Fruit fly (Drosophila melanogaster) whole organism, embryonic: ENCODE data around the gene CG2772.
A peak's percentile ranks its signal among the peaks of the same experiment; 100 is the strongest.

Source experiments
- Antp ChIP-seq: fragments of 200-800 bp; sonication (Bioruptor generic); optimal IDR thresholded peaks from 3 replicates; lab custom pipeline; 2016; ENCODE audit warnings: missing biosample characterization, missing genetic modification characterization
- CG10366 ChIP-seq: fragments of 200-800 bp; sonication (Bioruptor generic); IDR thresholded peaks from 2 replicates; pipeline ENCODE4 v1.3.6; 2022; ENCODE audit warnings: missing biosample characterization, missing genetic modification characterization
- CG12769 ChIP-seq: fragments of 200-800 bp; sonication (Bioruptor generic); optimal IDR thresholded peaks from 2 replicates; lab custom pipeline; 2019; ENCODE audit warnings: missing biosample characterization, mild to moderate bottlenecking, missing genetic modification characterization, moderate library complexity
- CG17186 ChIP-seq: fragments of 200-800 bp; sonication (Bioruptor generic); optimal IDR thresholded peaks from 3 replicates; lab custom pipeline; 2017; ENCODE audit warnings: missing biosample characterization, missing genetic modification reagents, missing genetic modification characterization
- CG3281 ChIP-seq: fragments of 200-800 bp; sonication (Bioruptor generic); optimal IDR thresholded peaks from 3 replicates; lab custom pipeline; 2017; ENCODE audit warnings: missing biosample characterization, mild to moderate bottlenecking, missing genetic modification characterization
- CG33213 ChIP-seq: fragments of 200-800 bp; sonication (Bioruptor generic); optimal IDR thresholded peaks from 3 replicates; lab custom pipeline; 2016; ENCODE audit warnings: missing biosample characterization, missing genetic modification characterization
- CG3847 ChIP-seq: fragments of 200-800 bp; sonication (Bioruptor generic); IDR thresholded peaks from 2 replicates; pipeline ENCODE4 v1.3.6; 2022; ENCODE audit warnings: missing biosample characterization, missing genetic modification characterization
- CG4360 ChIP-seq: fragments of 200-800 bp; sonication (Bioruptor generic); IDR thresholded peaks from 2 replicates; pipeline ENCODE4 v1.3.6; 2022; ENCODE audit warnings: missing biosample characterization, missing genetic modification characterization
- CG4404 ChIP-seq: fragments of 200-800 bp; sonication (Bioruptor generic); IDR thresholded peaks from 2 replicates; pipeline ENCODE4 v1.3.6; 2022; ENCODE audit warnings: missing biosample characterization, missing genetic modification characterization
- CG6813 ChIP-seq: fragments of 200-800 bp; sonication (Bioruptor generic); optimal IDR thresholded peaks from 2 replicates; lab custom pipeline; 2017; ENCODE audit warnings: missing biosample characterization, missing genetic modification characterization, mild to moderate bottlenecking, moderate library complexity, missing genetic modification reagents
- CG9437 ChIP-seq: fragments of 200-800 bp; sonication (Bioruptor generic); optimal IDR thresholded peaks from 2 replicates; lab custom pipeline; 2018; ENCODE audit warnings: missing biosample characterization, mild to moderate bottlenecking, missing genetic modification characterization
- CG9727 ChIP-seq: fragments of 200-800 bp; sonication (Bioruptor generic); optimal IDR thresholded peaks from 3 replicates; lab custom pipeline; 2017; ENCODE audit warnings: missing biosample characterization, mild to moderate bottlenecking, missing genetic modification characterization
- CG9797 ChIP-seq: fragments of 200-800 bp; sonication (Bioruptor generic); optimal IDR thresholded peaks from 3 replicates; lab custom pipeline; 2018; ENCODE audit warnings: missing biosample characterization, mild to moderate bottlenecking, missing genetic modification characterization
- Camta ChIP-seq: fragments of 200-800 bp; sonication (Bioruptor generic); optimal IDR thresholded peaks from 2 replicates; lab custom pipeline; 2016; ENCODE audit warnings: missing biosample characterization, missing genetic modification characterization
- Dbx ChIP-seq: fragments of 200-800 bp; sonication (Bioruptor generic); IDR thresholded peaks from 3 replicates; pipeline ENCODE4 v1.3.6; 2022; ENCODE audit warnings: missing biosample characterization, missing genetic modification characterization
- Dip2 ChIP-seq: fragments of 200-800 bp; sonication (Bioruptor generic); IDR thresholded peaks from 2 replicates; pipeline ENCODE4 v1.3.6; 2022; ENCODE audit warnings: missing biosample characterization, missing genetic modification characterization
- Ets97D ChIP-seq: fragments of 200-800 bp; sonication (Bioruptor generic); optimal IDR thresholded peaks from 3 replicates; lab custom pipeline; 2016; ENCODE audit warnings: missing biosample characterization, missing genetic modification characterization
- H2.0 ChIP-seq: fragments of 200-800 bp; sonication (Bioruptor generic); IDR thresholded peaks from 2 replicates; pipeline ENCODE4 v1.3.6; 2022; ENCODE audit warnings: missing biosample characterization, missing genetic modification characterization
- Jarid2 ChIP-seq: fragments of 200-800 bp; sonication (Bioruptor generic); optimal IDR thresholded peaks from 3 replicates; lab custom pipeline; 2017; ENCODE audit warnings: mild to moderate bottlenecking, missing biosample characterization, missing genetic modification reagents, missing genetic modification characterization
- Mrtf ChIP-seq: fragments of 200-800 bp; sonication (Bioruptor generic); IDR thresholded peaks from 3 replicates; pipeline ENCODE4 v1.3.6; 2022; ENCODE audit warnings: missing biosample characterization, missing genetic modification characterization
- NC2α ChIP-seq: fragments of 200-800 bp; sonication (Bioruptor generic); optimal IDR thresholded peaks from 2 replicates; lab custom pipeline; 2016; ENCODE audit warnings: missing biosample characterization, missing genetic modification characterization
- Oaz ChIP-seq: fragments of 200-800 bp; sonication (Bioruptor generic); IDR thresholded peaks from 2 replicates; pipeline ENCODE4 v1.3.6; 2022; ENCODE audit warnings: missing biosample characterization, missing genetic modification characterization
- Opbp ChIP-seq: fragments of 200-800 bp; sonication (Bioruptor generic); IDR thresholded peaks from 3 replicates; pipeline ENCODE4 v1.3.6; 2022; ENCODE audit warnings: missing biosample characterization, missing genetic modification characterization; ENCODE audit not compliant: partially characterized antibody
- Six4 ChIP-seq: fragments of 200-800 bp; sonication (Bioruptor generic); optimal IDR thresholded peaks from 2 replicates; lab custom pipeline; 2016; ENCODE audit warnings: missing biosample characterization, missing genetic modification characterization
- Sox100B ChIP-seq: fragments of 200-800 bp; sonication (Bioruptor generic); optimal IDR thresholded peaks from 3 replicates; lab custom pipeline; 2018; ENCODE audit warnings: missing biosample characterization, mild to moderate bottlenecking, missing genetic modification characterization
- Sry-β ChIP-seq: fragments of 200-800 bp; sonication (Bioruptor generic); optimal IDR thresholded peaks from 2 replicates; lab custom pipeline; 2018; ENCODE audit warnings: missing biosample characterization, mild to moderate bottlenecking, missing genetic modification characterization, moderate library complexity
- Taf1 ChIP-seq: fragments of 200-800 bp; sonication (Bioruptor generic); IDR thresholded peaks from 2 replicates; pipeline ENCODE4 v1.3.6; 2022; ENCODE audit warnings: missing biosample characterization, missing genetic modification characterization
- Vsx1 ChIP-seq: fragments of 200-800 bp; sonication (Bioruptor generic); optimal IDR thresholded peaks from 2 replicates; lab custom pipeline; 2017; ENCODE audit warnings: missing biosample characterization, mild to moderate bottlenecking, missing genetic modification characterization, missing genetic modification reagents
- al ChIP-seq: fragments of 200-800 bp; sonication (Bioruptor generic); IDR thresholded peaks from 2 replicates; pipeline ENCODE4 v1.3.6; 2022; ENCODE audit warnings: missing biosample characterization, missing genetic modification characterization
- bab2 ChIP-seq: fragments of 200-800 bp; sonication (Bioruptor generic); optimal IDR thresholded peaks from 2 replicates; lab custom pipeline; 2016; ENCODE audit warnings: missing biosample characterization, missing genetic modification characterization
- bsh ChIP-seq, 2 experiments: fragments of 200-800 bp; sonication (Bioruptor generic); optimal IDR thresholded peaks; 2 replicates each; lab custom pipeline; 2017 to 2018; ENCODE audit warnings: mild to moderate bottlenecking in 2 of 2, missing biosample characterization in 2 of 2, missing genetic modification characterization in 2 of 2, moderate library complexity in 1 of 2
- btn ChIP-seq: fragments of 200-800 bp; sonication (Bioruptor generic); optimal IDR thresholded peaks from 2 replicates; lab custom pipeline; 2016; ENCODE audit warnings: missing biosample characterization, missing genetic modification characterization
- caup ChIP-seq: fragments of 200-800 bp; sonication (Bioruptor generic); optimal IDR thresholded peaks from 3 replicates; lab custom pipeline; 2017; ENCODE audit warnings: missing biosample characterization, mild to moderate bottlenecking, missing genetic modification characterization, moderate library complexity; ENCODE audit not compliant: severe bottlenecking
- chinmo ChIP-seq: fragments of 200-800 bp; sonication (Bioruptor generic); IDR thresholded peaks from 4 replicates; pipeline ENCODE4 v1.3.6; 2022; ENCODE audit warnings: missing biosample characterization, missing genetic modification characterization; ENCODE audit not compliant: partially characterized antibody
- ci ChIP-seq: fragments of 200-800 bp; sonication (Bioruptor generic); IDR thresholded peaks from 3 replicates; pipeline ENCODE4 v1.3.6; 2022; ENCODE audit warnings: missing biosample characterization, missing genetic modification characterization
- croc ChIP-seq: fragments of 200-800 bp; sonication (Bioruptor generic); conservative IDR thresholded peaks from 3 replicates; pipeline ENCODE4 v1.3.6; 2022; ENCODE audit warnings: missing biosample characterization, missing genetic modification characterization
- fd102C ChIP-seq: fragments of 200-800 bp; sonication (Bioruptor generic); optimal IDR thresholded peaks from 2 replicates; lab custom pipeline; 2018; ENCODE audit warnings: missing biosample characterization, mild to moderate bottlenecking, missing genetic modification characterization, moderate library complexity
- gem ChIP-seq: fragments of 200-800 bp; sonication (Bioruptor generic); optimal IDR thresholded peaks from 2 replicates; lab custom pipeline; 2019; ENCODE audit warnings: missing biosample characterization, mild to moderate bottlenecking, missing genetic modification characterization, moderate library complexity
- gfzf ChIP-seq: fragments of 200-800 bp; sonication (Bioruptor generic); optimal IDR thresholded peaks from 2 replicates; lab custom pipeline; 2016; ENCODE audit warnings: missing biosample characterization, mild to moderate bottlenecking, missing genetic modification characterization, moderate library complexity
- her ChIP-seq: fragments of 200-800 bp; sonication (Bioruptor generic); optimal IDR thresholded peaks from 2 replicates; lab custom pipeline; 2016; ENCODE audit warnings: missing biosample characterization, missing genetic modification characterization
- lilli ChIP-seq: fragments of 200-800 bp; sonication (Bioruptor generic); optimal IDR thresholded peaks from 3 replicates; lab custom pipeline; 2016; ENCODE audit warnings: missing biosample characterization, missing genetic modification characterization
- oc ChIP-seq: fragments of 200-800 bp; sonication (Bioruptor generic); optimal IDR thresholded peaks from 2 replicates; lab custom pipeline; 2018; ENCODE audit warnings: missing biosample characterization, mild to moderate bottlenecking, missing genetic modification characterization, moderate library complexity
- pb ChIP-seq: fragments of 200-800 bp; sonication (Bioruptor generic); optimal IDR thresholded peaks from 3 replicates; lab custom pipeline; 2016; ENCODE audit warnings: missing biosample characterization, missing genetic modification characterization
- pzg ChIP-seq: fragments of 200-800 bp; sonication (Bioruptor generic); optimal IDR thresholded peaks from 3 replicates; lab custom pipeline; 2018; ENCODE audit warnings: missing biosample characterization, mild to moderate bottlenecking, missing genetic modification characterization, moderate library complexity
- run ChIP-seq: fragments of 200-800 bp; sonication (Bioruptor generic); optimal IDR thresholded peaks from 3 replicates; lab custom pipeline; 2018; ENCODE audit warnings: missing biosample characterization, mild to moderate bottlenecking, missing genetic modification characterization
- salm ChIP-seq: fragments of 200-800 bp; sonication (Bioruptor generic); optimal IDR thresholded peaks from 2 replicates; lab custom pipeline; 2018; ENCODE audit warnings: missing biosample characterization, mild to moderate bottlenecking, missing genetic modification characterization
- schlank ChIP-seq: fragments of 200-800 bp; sonication (Bioruptor generic); optimal IDR thresholded peaks from 2 replicates; lab custom pipeline; 2018; ENCODE audit warnings: missing biosample characterization, mild to moderate bottlenecking, missing genetic modification characterization
- slp2 ChIP-seq: fragments of 200-800 bp; sonication (Bioruptor generic); optimal IDR thresholded peaks from 2 replicates; lab custom pipeline; 2016; ENCODE audit warnings: missing biosample characterization, missing genetic modification characterization
- tgo ChIP-seq: fragments of 200-800 bp; sonication (Bioruptor generic); IDR thresholded peaks from 3 replicates; pipeline ENCODE4 v1.3.6; 2022; ENCODE audit warnings: missing biosample characterization, missing genetic modification characterization
- zen ChIP-seq: fragments of 200-800 bp; sonication (Bioruptor generic); optimal IDR thresholded peaks from 3 replicates; lab custom pipeline; 2018; ENCODE audit warnings: missing biosample characterization, mild to moderate bottlenecking, missing genetic modification characterization, moderate library complexity

CG2772 gene

dm6 chr2L:3477057-3477755, 31.4 kb downstream of the CG2772 start (continued):
- TF ChIP-seq pzg (GFP tag; lab: Kevin White, UChicago) (no peak), al (no peak; the same call in none of the 2 replicates), Jarid2 (GFP tag; lab: Kevin White, UChicago) (no peak), Vsx1 (GFP tag; lab: Kevin White, UChicago) (no peak), CG4360 (GFP tag; lab: Robert Waterston, UW) (no peak), run (tag; lab: Kevin White, UChicago) (no peak), Oaz (no peak), CG9727 (GFP tag; lab: Kevin White, UChicago) (peak; percentile 58), Ets97D (GFP tag; lab: Kevin White, UChicago) (no peak), her (peak; percentile 5), CG33213 (GFP tag; lab: Kevin White, UChicago) (no peak), Sry-β (GFP tag; lab: Kevin White, UChicago) (no peak), bsh (GFP tag; optimal IDR thresholded peaks at IDR 0.05; lab: Kevin White, UChicago) (peak; percentile 13 to 28), lilli (GFP tag; lab: Kevin White, UChicago) (peak; percentile 55), Dip2 (GFP tag; lab: Robert Waterston, UW) (no peak), CG12769 (tag; lab: Kevin White, UChicago) (peak; percentile 85), bab2 (GFP tag; lab: Kevin White, UChicago) (no peak), CG3847 (GFP tag; lab: Robert Waterston, UW) (no peak), Mrtf (GFP tag; lab: Robert Waterston, UW) (peak; percentile 37; the same call in 1 of the 3 replicates), NC2α (GFP tag; lab: Kevin White, UChicago) (peak; percentile 7), Six4 (peak; percentile 24), Taf1 (no peak; the same call in 1 of the 2 replicates), Opbp (no peak), caup (GFP tag; lab: Kevin White, UChicago) (peak; percentile 4), tgo (GFP tag; lab: Robert Waterston, UW) (no peak), Dbx (GFP tag; lab: Robert Waterston, UW) (no peak), gfzf (GFP tag; lab: Kevin White, UChicago) (no peak), Camta (GFP tag; lab: Kevin White, UChicago) (no peak), pb (GFP tag; lab: Kevin White, UChicago) (peak; percentile 14), CG17186 (GFP tag; lab: Kevin White, UChicago) (no peak), zen (tag; lab: Kevin White, UChicago) (no peak), chinmo (GFP tag; lab: Robert Waterston, UW) (peak; percentile 53; the same call in 1 of the 4 replicates), slp2 (peak; percentile 52), Sox100B (GFP tag; lab: Kevin White, UChicago) (peak; percentile 48), ci (GFP tag; lab: Robert Waterston, UW) (no peak), CG6813 (GFP tag; lab: Kevin White, UChicago) (no peak), CG10366 (GFP tag; lab: Robert Waterston, UW) (no peak), CG9437 (GFP tag; lab: Kevin White, UChicago) (peak; percentile 48), croc (GFP tag; lab: Robert Waterston, UW) (no peak), CG4404 (GFP tag; lab: Robert Waterston, UW) (no peak), schlank (tag; lab: Kevin White, UChicago) (peak; percentile 43), oc (tag; lab: Kevin White, UChicago) (no peak), CG9797 (no peak), CG3281 (peak; percentile 41), Antp (GFP tag; lab: Kevin White, UChicago) (no peak), H2.0 (peak; percentile 14; the same call in 1 of the 2 replicates), gem (tag; lab: Kevin White, UChicago) (peak; percentile 64), salm (tag; lab: Kevin White, UChicago) (no peak), fd102C (GFP tag; lab: Kevin White, UChicago) (no peak), btn (GFP tag; lab: Kevin White, UChicago) (no peak)
